Worm (Caenorhabditis elegans): ENCODE results near the gene F13D12.8.
"Not testable (repeated sequence)": the region's sequence is repeated elsewhere in the genome, so short reads cannot be mapped to it uniquely, and the experiment has no call there.

The F13D12.8 gene

ce11 chrII:11705787-11706186 is 26.6 kb downstream of the F13D12.8 start, which contains the start of gene VF13D12L.3:
VF13D12L.3 (plus strand) TSS chrII:11706009.
- TF ChIP-seq mls-2 (tag; optimal IDR thresholded peaks at IDR 0.05) (no peak), ces-1 (GFP tag; optimal IDR thresholded peaks at IDR 0.05) (no peak), nhr-12 (tag; optimal IDR thresholded peaks at IDR 0.05) (no peak), flh-1 (GFP tag; optimal IDR thresholded peaks at IDR 0.05) (no peak), tbx-8 (GFP tag; optimal IDR thresholded peaks at IDR 0.05) (no peak)

DNA sequence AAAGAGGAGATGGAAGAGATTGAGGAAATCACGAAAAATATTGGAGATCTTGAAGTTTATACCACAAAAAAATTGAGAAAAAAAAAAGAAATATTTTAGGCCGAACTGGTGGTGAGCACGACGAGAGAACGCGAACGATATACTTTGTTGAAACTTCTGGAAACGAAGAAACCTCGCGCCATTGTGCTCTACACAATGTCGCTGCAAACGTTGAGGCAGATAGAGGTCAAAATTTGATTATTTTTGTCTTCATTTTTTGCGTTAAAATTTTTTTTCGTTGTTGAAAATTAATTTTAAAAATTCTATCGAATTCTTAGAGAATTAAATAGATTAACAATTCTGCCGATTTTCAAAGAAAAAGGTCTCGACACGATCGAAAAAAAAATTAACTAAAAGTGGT is 31.8 kb downstream of the F13D12.8 start:
- TF ChIP-seq flh-1 (GFP tag; optimal IDR thresholded peaks at IDR 0.05) (no peak), ztf-11 (tag; optimal IDR thresholded peaks at IDR 0.05) (no peak), nhr-2 (tag; optimal IDR thresholded peaks at IDR 0.05) (no peak)

ce11 chrII:11700200-11700599 is 32.2 kb downstream of the F13D12.8 start, which contains the start of gene inos-1:
inos-1 (minus strand) TSS chrII:11700300.
- TF ChIP-seq lsy-2 (tag; optimal IDR thresholded peaks at IDR 0.05) (no peak), ham-2 (GFP tag; optimal IDR thresholded peaks at IDR 0.05) (no peak), nhr-28 (tag; optimal IDR thresholded peaks at IDR 0.05) (no peak), nhr-237 (tag; optimal IDR thresholded peaks at IDR 0.05) (no peak), pha-4 (tag; optimal IDR thresholded peaks at IDR 0.05) (no peak), unc-62 (GFP tag; optimal IDR thresholded peaks at IDR 0.05) (no peak), ztf-11 (tag; optimal IDR thresholded peaks at IDR 0.05) (no peak), elt-3 (tag; optimal IDR thresholded peaks at IDR 0.05) (no peak), cnd-1 (tag; optimal IDR thresholded peaks at IDR 0.05) (no peak), M03D4.4 (tag; optimal IDR thresholded peaks at IDR 0.05) (no peak), nhr-12 (tag; optimal IDR thresholded peaks at IDR 0.05) (no peak), bed-3 (GFP tag; optimal IDR thresholded peaks at IDR 0.05) (no peak), hlh-1 (tag; optimal IDR thresholded peaks at IDR 0.05) (no peak), mep-1 (tag; optimal IDR thresholded peaks at IDR 0.05) (no peak), ceh-83 (GFP tag; optimal IDR thresholded peaks at IDR 0.05) (no peak), ceh-43 (GFP tag; optimal IDR thresholded peaks at IDR 0.05) (no peak)

- TF ChIP-seq bed-3 (GFP tag; optimal IDR thresholded peaks at IDR 0.05) (no peak), sem-2 (GFP tag; optimal IDR thresholded peaks at IDR 0.05) (no peak), elt-1 (tag; optimal IDR thresholded peaks at IDR 0.05; ENCODE audit: borderline replicate concordance, insufficient read depth) (no peak), nhr-2 (tag; optimal IDR thresholded peaks at IDR 0.05) (no peak), ces-1 (GFP tag; optimal IDR thresholded peaks at IDR 0.05) (no peak), nhr-76 (tag; optimal IDR thresholded peaks at IDR 0.05) (no peak), lin-13 (tag; optimal IDR thresholded peaks at IDR 0.05) (no peak), mls-2 (tag; optimal IDR thresholded peaks at IDR 0.05) (no peak), ham-2 (GFP tag; optimal IDR thresholded peaks at IDR 0.05) (no peak), pha-4 (tag; optimal IDR thresholded peaks at IDR 0.05) (no peak), nhr-28 (tag; optimal IDR thresholded peaks at IDR 0.05) (no peak), nhr-237 (tag; optimal IDR thresholded peaks at IDR 0.05) (no peak), unc-39 (tag; optimal IDR thresholded peaks at IDR 0.05) (no peak), unc-120 (tag; optimal IDR thresholded peaks at IDR 0.05; ENCODE audit: poor library complexity, severe bottlenecking) (no peak), flh-1 (GFP tag; optimal IDR thresholded peaks at IDR 0.05) (no peak), M03D4.4 (tag; optimal IDR thresholded peaks at IDR 0.05) (no peak), hlh-1 (tag; optimal IDR thresholded peaks at IDR 0.05) (no peak)
Measured at ce11 chrII:11695945-11696270, 36.5 kb downstream of the F13D12.8 start, which contains the start of gene xpf-1. xpf-1 (plus strand) TSS chrII:11696171.

DNA sequence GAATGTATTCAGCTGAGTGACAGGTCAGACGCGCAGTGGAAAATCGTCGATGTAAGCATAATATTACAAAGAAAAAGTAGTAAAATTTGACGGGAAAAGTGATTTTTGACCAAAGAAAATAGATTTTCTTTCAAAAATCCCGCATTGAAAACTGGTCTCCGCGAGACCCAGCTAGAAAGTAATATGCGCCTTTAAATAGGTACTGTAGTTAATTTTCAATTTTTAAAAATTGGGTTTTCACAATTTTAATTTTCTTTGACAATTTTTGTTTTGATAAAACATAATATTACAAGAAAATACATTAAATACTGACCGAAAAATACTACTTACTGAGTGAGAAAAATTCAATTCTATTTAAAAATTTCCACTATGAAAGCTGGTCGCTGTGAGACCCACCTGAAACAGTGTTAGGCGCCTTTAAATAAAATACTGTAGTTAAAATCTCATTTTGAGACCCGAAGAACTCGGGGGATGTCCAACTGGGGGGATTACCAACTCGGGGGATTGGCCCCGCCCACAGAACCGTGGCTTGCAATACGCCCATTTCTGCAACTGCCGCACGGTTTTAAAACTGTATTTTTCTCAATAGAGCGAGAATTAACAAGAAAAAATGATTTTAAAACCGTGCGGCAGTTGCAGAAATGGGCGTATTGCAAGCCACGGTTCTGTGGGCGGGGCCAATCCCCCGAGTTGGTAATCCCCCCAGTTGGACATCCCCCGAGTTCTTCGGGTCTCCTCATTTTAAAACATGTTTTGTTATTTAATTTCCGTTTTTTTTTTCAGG is 37.0 kb downstream of the F13D12.8 start, which contains the start of gene tars-1:
TSS of gene tars-1 (minus strand) at position 497 of the 784 bp plus-strand sequence.
- TF ChIP-seq ceh-39 (tag; optimal IDR thresholded peaks at IDR 0.05); unc-120 (tag; optimal IDR thresholded peaks at IDR 0.05; ENCODE audit: poor library complexity, severe bottlenecking); lin-32 (GFP tag; optimal IDR thresholded peaks at IDR 0.05): not testable (repeated sequence)

ce11 chrII:11694432-11694831 is 38.0 kb downstream of the F13D12.8 start:
- no peak for TF ChIP-seq flh-1 (GFP tag; optimal IDR thresholded peaks at IDR 0.05)
- TF ChIP-seq lin-13 (tag; optimal IDR thresholded peaks at IDR 0.05) = peak; percentile 50
- TF ChIP-seq elt-1 (tag; optimal IDR thresholded peaks at IDR 0.05; ENCODE audit: borderline replicate concordance, insufficient read depth) = no peak
- TF ChIP-seq nhr-12 (tag; optimal IDR thresholded peaks at IDR 0.05) = no peak
- peak; percentile 9 for TF ChIP-seq pha-4 (tag; optimal IDR thresholded peaks at IDR 0.05)
- TF ChIP-seq ceh-43 (GFP tag; optimal IDR thresholded peaks at IDR 0.05) = no peak
- TF ChIP-seq ceh-83 (GFP tag; optimal IDR thresholded peaks at IDR 0.05) = no peak
- peak; percentile 75 for TF ChIP-seq mep-1 (tag; optimal IDR thresholded peaks at IDR 0.05)
- no peak for TF ChIP-seq ztf-11 (tag; optimal IDR thresholded peaks at IDR 0.05)
- peak; percentile 17 for TF ChIP-seq ham-2 (GFP tag; optimal IDR thresholded peaks at IDR 0.05)
- TF ChIP-seq bed-3 (GFP tag; optimal IDR thresholded peaks at IDR 0.05) = no peak
- no peak for TF ChIP-seq nhr-2 (tag; optimal IDR thresholded peaks at IDR 0.05)
- no peak for TF ChIP-seq blmp-1 (tag; optimal IDR thresholded peaks at IDR 0.05)
- no peak for TF ChIP-seq tbx-8 (GFP tag; optimal IDR thresholded peaks at IDR 0.05)
- no peak for TF ChIP-seq zip-8 (tag; optimal IDR thresholded peaks at IDR 0.05)
- TF ChIP-seq ces-1 (GFP tag; optimal IDR thresholded peaks at IDR 0.05) = no peak
- no peak for TF ChIP-seq ceh-39 (tag; optimal IDR thresholded peaks at IDR 0.05)
- no peak for TF ChIP-seq mab-5 (tag; optimal IDR thresholded peaks at IDR 0.05)
- no peak for TF ChIP-seq cnd-1 (tag; optimal IDR thresholded peaks at IDR 0.05)
- no peak for TF ChIP-seq unc-39 (tag; optimal IDR thresholded peaks at IDR 0.05)
- no peak for TF ChIP-seq lin-32 (GFP tag; optimal IDR thresholded peaks at IDR 0.05)
- peak; percentile 63 for TF ChIP-seq sptf-1 (tag; optimal IDR thresholded peaks at IDR 0.05)
- TF ChIP-seq drap-1 (GFP tag; optimal IDR thresholded peaks at IDR 0.05) = no peak
- no peak for TF ChIP-seq sem-2 (GFP tag; optimal IDR thresholded peaks at IDR 0.05)
- TF ChIP-seq elt-3 (tag; optimal IDR thresholded peaks at IDR 0.05) = no peak
- no peak for TF ChIP-seq nhr-237 (tag; optimal IDR thresholded peaks at IDR 0.05)
- TF ChIP-seq M03D4.4 (tag; optimal IDR thresholded peaks at IDR 0.05) = peak; percentile 15
- peak; percentile 1 for TF ChIP-seq unc-120 (tag; optimal IDR thresholded peaks at IDR 0.05; ENCODE audit: poor library complexity, severe bottlenecking)
